Worm (Caenorhabditis elegans) whole organism, L3 larva: ENCODE measurements around the gene F56D6.6.

Source experiments
- ceh-16 ChIP-seq: sonication (generic microtip); optimal IDR thresholded peaks from 2 replicates; lab custom pipeline; 2017; ENCODE audit warnings: missing biosample characterization, missing genetic modification characterization
- lin-39 ChIP-seq: fragments of 150-350 bp; optimal IDR thresholded peaks from 2 replicates; lab custom pipeline; 2018; ENCODE audit warnings: missing biosample characterization, missing genetic modification reagents, missing genetic modification characterization
- nhr-12 ChIP-seq: fragments of 150-350 bp; optimal IDR thresholded peaks from 2 replicates; lab custom pipeline; 2014; ENCODE audit warnings: missing biosample characterization, missing genetic modification characterization
- nhr-77 ChIP-seq: fragments of 150-350 bp; optimal IDR thresholded peaks from 2 replicates; lab custom pipeline; 2014; ENCODE audit warnings: missing biosample characterization, missing genetic modification characterization
- ztf-11 ChIP-seq: fragments of 150-350 bp; optimal IDR thresholded peaks from 2 replicates; lab custom pipeline; 2014; ENCODE audit warnings: missing biosample characterization, missing genetic modification characterization

DNA sequence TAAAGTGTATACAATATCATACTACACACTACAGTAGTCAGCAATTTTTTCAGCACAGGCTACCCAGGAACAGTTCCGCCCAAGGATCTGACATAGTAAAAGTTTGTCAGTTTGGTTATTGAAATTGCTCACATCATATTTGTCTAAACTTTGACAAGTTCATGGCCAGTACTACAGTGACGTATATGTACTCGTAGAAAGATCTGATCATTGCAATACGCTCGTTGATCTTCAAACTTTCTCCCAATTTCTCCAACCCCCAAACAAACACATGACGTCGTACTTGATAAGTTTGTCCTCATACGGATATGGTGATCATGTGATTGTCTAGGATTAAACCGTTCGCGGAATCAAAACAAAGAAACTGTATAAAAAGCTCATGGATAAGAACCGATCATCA is 8.3 kb upstream of the F56D6.6 start, which contains the start of gene dct-8:
- TF ChIP-seq ceh-16 (tag; lab: Kevin White, UChicago) (no peak), ztf-11 (tag; lab: Kevin White, UChicago) (no peak), lin-39 (no peak), nhr-12 (tag; lab: Kevin White, UChicago) (no peak), nhr-77 (tag; lab: Kevin White, UChicago) (no peak)
